Fruit fly (Drosophila melanogaster) whole organism, wandering third instar larva: ENCODE measurements around the gene Alr.

Experiments
- Dfd ChIP-seq: fragments of >200 bp; optimal IDR thresholded peaks from 2 replicates; lab custom pipeline; 2017; ENCODE audit warnings: missing biosample characterization, missing genetic modification characterization
- HLH106 ChIP-seq: fragments of 200-800 bp; optimal IDR thresholded peaks from 3 replicates; lab custom pipeline; 2019; ENCODE audit warnings: missing biosample characterization, mild to moderate bottlenecking, missing genetic modification characterization, moderate library complexity
- Hr78 ChIP-seq: fragments of >200 bp; optimal IDR thresholded peaks from 2 replicates; lab custom pipeline; 2017; ENCODE audit warnings: missing biosample characterization, missing genetic modification characterization
- Mio ChIP-seq: sonication (Bioruptor generic); optimal IDR thresholded peaks from 2 replicates; lab custom pipeline; 2016; ENCODE audit warnings: missing biosample characterization, missing genetic modification characterization
- OdsH ChIP-seq: fragments of 200-800 bp; sonication (Bioruptor generic); optimal IDR thresholded peaks from 2 replicates; lab custom pipeline; 2016; ENCODE audit warnings: missing biosample characterization, mild to moderate bottlenecking, missing genetic modification characterization
- brk ChIP-seq: fragments of 200-800 bp; sonication (Bioruptor generic); optimal IDR thresholded peaks from 2 replicates; lab custom pipeline; 2016; ENCODE audit warnings: missing biosample characterization, mild to moderate bottlenecking, missing genetic modification characterization
- h ChIP-seq: fragments of 200-800 bp; sonication (Bioruptor generic); optimal IDR thresholded peaks from 3 replicates; lab custom pipeline; 2016; ENCODE audit warnings: missing biosample characterization, mild to moderate bottlenecking, missing genetic modification characterization
- psq ChIP-seq: fragments of 200-800 bp; sonication (Bioruptor generic); optimal IDR thresholded peaks from 3 replicates; lab custom pipeline; 2017; ENCODE audit warnings: missing biosample characterization, mild to moderate bottlenecking, missing genetic modification characterization, moderate library complexity
- usp ChIP-seq: fragments of >200 bp; optimal IDR thresholded peaks from 2 replicates; lab custom pipeline; 2017; ENCODE audit warnings: missing biosample characterization, missing genetic modification characterization

dm6 chrX:19765490-19766212 lies 17.5 kb downstream of the Alr start:
- TF ChIP-seq usp (GFP tag; lab: Kevin White, UChicago): no peak
- TF ChIP-seq h (GFP tag; lab: Kevin White, UChicago): no peak
- TF ChIP-seq Hr78: no peak
- TF ChIP-seq psq (GFP tag; lab: Kevin White, UChicago): no peak
- no peak for TF ChIP-seq brk
- TF ChIP-seq HLH106 (tag; lab: Kevin White, UChicago): no peak
- no peak for TF ChIP-seq Mio
- TF ChIP-seq OdsH: no peak
- no peak for TF ChIP-seq Dfd
